Worm (Caenorhabditis elegans) whole organism, midembryonic: ENCODE measurements around the gene pals-31.

Experiments
- T22C8.4 ChIP-seq: fragments of 200-800 bp; sonication (Bioruptor generic); IDR thresholded peaks from 2 replicates; pipeline ENCODE4 v1.3.6; 2022; ENCODE audit warnings: missing genetic modification characterization, missing compliant biosample characterization
- med-1 ChIP-seq: sonication (generic microtip); optimal IDR thresholded peaks from 2 replicates; lab custom pipeline; 2017; ENCODE audit warnings: missing genetic modification characterization, mild to moderate bottlenecking, missing compliant biosample characterization, antibody characterized with exemption, missing genetic modification reagents; ENCODE audit not compliant: insufficient read depth

- TF ChIP-seq T22C8.4: no peak
- TF ChIP-seq med-1 (GFP tag; lab: Kevin White, UChicago): no peak
Measured at ce11 chrV:676090-676489, 39.7 kb downstream of the pals-31 start.
